Worm (Caenorhabditis elegans) whole organism, early embryonic: ENCODE results near the gene mltn-1.

Experiments
- B0310.2 ChIP-seq: sonication (generic microtip); optimal IDR thresholded peaks from 2 replicates; lab custom pipeline; 2016; ENCODE audit warnings: mild to moderate bottlenecking, missing genetic modification characterization, missing compliant biosample characterization
- F13C5.2 ChIP-seq: sonication (generic microtip); optimal IDR thresholded peaks from 2 replicates; lab custom pipeline; 2017; ENCODE audit warnings: mild to moderate bottlenecking, missing genetic modification characterization, inconsistent platforms, missing compliant biosample characterization
- aly-1 ChIP-seq: sonication (generic microtip); optimal IDR thresholded peaks from 2 replicates; lab custom pipeline; 2016; ENCODE audit warnings: missing genetic modification characterization, missing compliant biosample characterization
- ama-1 ChIP-seq: fragments of 150-350 bp; optimal IDR thresholded peaks from 2 replicates; lab custom pipeline; 2014
- ceh-13 ChIP-seq: fragments of 200-800 bp; sonication (Bioruptor generic); optimal IDR thresholded peaks from 2 replicates; lab custom pipeline; 2018; ENCODE audit warnings: mild to moderate bottlenecking, missing genetic modification characterization, missing compliant biosample characterization
- ceh-36 ChIP-seq: sonication (generic microtip); optimal IDR thresholded peaks from 2 replicates; lab custom pipeline; 2016; ENCODE audit warnings: missing genetic modification characterization, inconsistent platforms, missing compliant biosample characterization
- ets-7 ChIP-seq: sonication (generic microtip); optimal IDR thresholded peaks from 2 replicates; lab custom pipeline; 2016; ENCODE audit warnings: missing genotype, missing genetic modification characterization, missing compliant biosample characterization
- flt-1 ChIP-seq: fragments of 200-800 bp; sonication (Bioruptor generic); IDR thresholded peaks from 2 replicates; pipeline ENCODE4 v1.3.6; 2022; ENCODE audit warnings: missing genetic modification characterization, missing compliant biosample characterization
- hmbx-1 ChIP-seq: sonication (generic microtip); optimal IDR thresholded peaks from 2 replicates; lab custom pipeline; 2016; ENCODE audit warnings: mild to moderate bottlenecking, missing genetic modification characterization, missing compliant biosample characterization
- hmg-4 ChIP-seq: fragments of 200-800 bp; sonication (Bioruptor generic); optimal IDR thresholded peaks from 2 replicates; lab custom pipeline; 2018; ENCODE audit warnings: mild to moderate bottlenecking, missing genetic modification characterization, missing compliant biosample characterization
- hnd-1 ChIP-seq: sonication (generic microtip); optimal IDR thresholded peaks from 2 replicates; lab custom pipeline; 2016; ENCODE audit warnings: missing genetic modification characterization, missing compliant biosample characterization
- tbx-11 ChIP-seq: fragments of 200-800 bp; sonication (Bioruptor generic); IDR thresholded peaks from 2 replicates; pipeline ENCODE4 v1.3.6; 2022; ENCODE audit warnings: missing genetic modification characterization, missing compliant biosample characterization
- tbx-37 ChIP-seq: fragments of 200-800 bp; sonication (Bioruptor generic); conservative IDR thresholded peaks from 2 replicates; pipeline ENCODE4 v1.3.6; 2022; ENCODE audit warnings: missing genetic modification reagents, missing genetic modification characterization, missing compliant biosample characterization
- tra-4 ChIP-seq: sonication (generic microtip); optimal IDR thresholded peaks from 2 replicates; lab custom pipeline; 2017; ENCODE audit warnings: missing genetic modification characterization, missing compliant biosample characterization

ce11 chrII:13184129-13184528, 39.1 kb upstream of the mltn-1 start, which contains the start of gene W09H1.3:
- TF ChIP-seq hnd-1 = no peak
- TF ChIP-seq aly-1 (tag; lab: Kevin White, UChicago) = no peak
- TF ChIP-seq B0310.2 (tag; lab: Kevin White, UChicago) = no peak
- no peak for TF ChIP-seq ama-1 (lab: Kevin White, UChicago)
- TF ChIP-seq flt-1 (GFP tag; lab: Robert Waterston, UW) = no peak
- no peak for TF ChIP-seq ets-7
- no peak for TF ChIP-seq ceh-36 (tag; lab: Kevin White, UChicago)
- no peak for TF ChIP-seq F13C5.2 (tag; lab: Kevin White, UChicago)
- no peak for TF ChIP-seq tbx-11 (GFP tag; lab: Robert Waterston, UW)
- no peak for TF ChIP-seq ceh-13 (GFP tag; lab: Kevin White, UChicago)
- TF ChIP-seq tra-4 (tag; lab: Kevin White, UChicago) = no peak
- no peak for TF ChIP-seq tbx-37 (GFP tag; lab: Robert Waterston, UW)
- TF ChIP-seq hmbx-1 (tag; lab: Kevin White, UChicago) = no peak
- no peak for TF ChIP-seq hmg-4
